Fruit fly (Drosophila melanogaster) whole organism, prepupa: ENCODE data around the gene CG13058.

Experiments used
- Blimp-1 ChIP-seq: fragments of 200-800 bp; sonication (Bioruptor generic); optimal IDR thresholded peaks from 3 replicates; lab custom pipeline; 2017; ENCODE audit warnings: missing biosample characterization, missing genetic modification characterization, mild to moderate bottlenecking, moderate library complexity, missing genetic modification reagents
- CG10631 ChIP-seq: fragments of 200-800 bp; sonication (Bioruptor generic); optimal IDR thresholded peaks from 2 replicates; lab custom pipeline; 2016; ENCODE audit warnings: missing biosample characterization, missing genetic modification characterization
- CG10669 ChIP-seq: fragments of 200-800 bp; sonication (Bioruptor generic); optimal IDR thresholded peaks from 3 replicates; lab custom pipeline; 2018; ENCODE audit warnings: missing biosample characterization, mild to moderate bottlenecking, missing genetic modification characterization, moderate library complexity
- CG11902 ChIP-seq: fragments of 200-800 bp; sonication (Bioruptor generic); optimal IDR thresholded peaks from 3 replicates; lab custom pipeline; 2016; ENCODE audit warnings: missing biosample characterization, missing genetic modification characterization
- CG15336 ChIP-seq: fragments of 200-800 bp; sonication (Bioruptor generic); IDR thresholded peaks from 2 replicates; pipeline ENCODE4 v1.3.6; 2022; ENCODE audit warnings: missing biosample characterization, missing genetic modification characterization
- CG1621 ChIP-seq: fragments of 200-800 bp; sonication (Bioruptor generic); optimal IDR thresholded peaks from 3 replicates; lab custom pipeline; 2018; ENCODE audit warnings: missing biosample characterization, mild to moderate bottlenecking, missing genetic modification characterization
- CG16779 ChIP-seq: fragments of 200-800 bp; sonication (Bioruptor generic); optimal IDR thresholded peaks from 3 replicates; lab custom pipeline; 2017; ENCODE audit warnings: missing biosample characterization, mild to moderate bottlenecking, missing genetic modification characterization
- CG3032 ChIP-seq: fragments of 200-800 bp; optimal IDR thresholded peaks from 2 replicates; lab custom pipeline; 2019; ENCODE audit warnings: missing biosample characterization, mild to moderate bottlenecking, missing genetic modification characterization, moderate library complexity
- CG31627 ChIP-seq: fragments of 200-800 bp; sonication (Bioruptor generic); optimal IDR thresholded peaks from 3 replicates; lab custom pipeline; 2016; ENCODE audit warnings: missing biosample characterization, missing genetic modification characterization
- CG32006 ChIP-seq: fragments of 200-800 bp; sonication (Bioruptor generic); optimal IDR thresholded peaks from 3 replicates; lab custom pipeline; 2017; ENCODE audit warnings: missing biosample characterization, mild to moderate bottlenecking, missing genetic modification characterization
- CG34406 ChIP-seq: fragments of 200-800 bp; sonication (Bioruptor generic); optimal IDR thresholded peaks from 3 replicates; lab custom pipeline; 2016; ENCODE audit warnings: missing biosample characterization, missing genetic modification characterization
- CG3919 ChIP-seq: fragments of 200-800 bp; sonication (Bioruptor generic); optimal IDR thresholded peaks from 3 replicates; lab custom pipeline; 2016; ENCODE audit warnings: missing biosample characterization, missing genetic modification characterization
- CG4318 ChIP-seq: fragments of 200-800 bp; sonication (Bioruptor generic); optimal IDR thresholded peaks from 3 replicates; lab custom pipeline; 2017; ENCODE audit warnings: missing biosample characterization, mild to moderate bottlenecking, missing genetic modification characterization
- CG6163 ChIP-seq: fragments of 200-800 bp; sonication (Bioruptor generic); IDR thresholded peaks from 3 replicates; pipeline ENCODE4 v1.3.6; 2022; ENCODE audit warnings: missing biosample characterization, missing genetic modification characterization
- CG6276 ChIP-seq: fragments of 200-800 bp; sonication (Bioruptor generic); optimal IDR thresholded peaks from 2 replicates; lab custom pipeline; 2017; ENCODE audit warnings: missing biosample characterization, mild to moderate bottlenecking, missing genetic modification characterization
- CG6792 ChIP-seq: fragments of 200-800 bp; sonication (Bioruptor generic); optimal IDR thresholded peaks from 3 replicates; lab custom pipeline; 2016; ENCODE audit warnings: missing biosample characterization, missing genetic modification characterization
- CG6808 ChIP-seq: fragments of 200-800 bp; sonication (Bioruptor generic); optimal IDR thresholded peaks from 3 replicates; lab custom pipeline; 2017; ENCODE audit warnings: missing biosample characterization, missing genetic modification characterization, mild to moderate bottlenecking, moderate library complexity, missing genetic modification reagents
- CG6854 ChIP-seq: fragments of 200-800 bp; sonication (Bioruptor generic); optimal IDR thresholded peaks from 2 replicates; lab custom pipeline; 2017; ENCODE audit warnings: missing biosample characterization, mild to moderate bottlenecking, missing genetic modification characterization
- CG8119 ChIP-seq: fragments of 200-800 bp; sonication (Bioruptor generic); IDR thresholded peaks from 3 replicates; pipeline ENCODE4 v1.3.6; 2022; ENCODE audit warnings: missing biosample characterization, missing genetic modification characterization
- CG8319 ChIP-seq: fragments of 200-800 bp; sonication (Bioruptor generic); optimal IDR thresholded peaks from 3 replicates; lab custom pipeline; 2016; ENCODE audit warnings: missing biosample characterization, missing genetic modification characterization
- CG8632 ChIP-seq: fragments of 200-800 bp; sonication (Bioruptor generic); optimal IDR thresholded peaks from 3 replicates; lab custom pipeline; 2016; ENCODE audit warnings: missing biosample characterization, missing genetic modification characterization
- CG9139 ChIP-seq: fragments of 200-800 bp; sonication (Bioruptor generic); optimal IDR thresholded peaks from 3 replicates; lab custom pipeline; 2017; ENCODE audit warnings: missing biosample characterization, mild to moderate bottlenecking, missing genetic modification characterization
- Eip75B ChIP-seq: fragments of 200-800 bp; sonication (Bioruptor generic); optimal IDR thresholded peaks from 3 replicates; lab custom pipeline; 2016; ENCODE audit warnings: missing biosample characterization, missing genetic modification characterization
- Eip78C ChIP-seq: fragments of 200-800 bp; sonication (Bioruptor generic); peaks from one replicate; lab custom pipeline; 2016; ENCODE audit warnings: missing biosample characterization, missing genetic modification characterization
- Eip93F ChIP-seq: fragments of 200-800 bp; sonication (Bioruptor generic); optimal IDR thresholded peaks from 2 replicates; lab custom pipeline; 2016; ENCODE audit warnings: missing biosample characterization, mild to moderate bottlenecking, missing genetic modification characterization
- Ets96B ChIP-seq: fragments of 200-800 bp; optimal IDR thresholded peaks from 2 replicates; lab custom pipeline; 2019; ENCODE audit warnings: missing biosample characterization, mild to moderate bottlenecking, missing genetic modification characterization, moderate library complexity
- Gug ChIP-seq: fragments of 200-800 bp; sonication (Bioruptor generic); IDR thresholded peaks from 2 replicates; pipeline ENCODE4 v1.3.6; 2022; ENCODE audit warnings: missing biosample characterization, missing genetic modification characterization
- Hr38 ChIP-seq: sonication (Bioruptor generic); optimal IDR thresholded peaks from 2 replicates; lab custom pipeline; 2016; ENCODE audit warnings: missing biosample characterization, missing genetic modification characterization
- Hr4 ChIP-seq: fragments of 200-800 bp; sonication (Bioruptor generic); optimal IDR thresholded peaks from 3 replicates; lab custom pipeline; 2016; ENCODE audit warnings: missing biosample characterization, missing genetic modification characterization
- Lpt ChIP-seq: fragments of 200-800 bp; sonication (Bioruptor generic); optimal IDR thresholded peaks from 3 replicates; lab custom pipeline; 2016; ENCODE audit warnings: missing biosample characterization, missing genetic modification characterization
- Met ChIP-seq: fragments of 200-800 bp; sonication (Bioruptor generic); optimal IDR thresholded peaks from 3 replicates; lab custom pipeline; 2016; ENCODE audit warnings: missing biosample characterization, missing genetic modification characterization
- OdsH ChIP-seq: fragments of 200-800 bp; sonication (Bioruptor generic); optimal IDR thresholded peaks from 3 replicates; lab custom pipeline; 2016; ENCODE audit warnings: missing biosample characterization, missing genetic modification characterization
- Smox ChIP-seq: fragments of 200-800 bp; sonication (Bioruptor generic); optimal IDR thresholded peaks from 3 replicates; lab custom pipeline; 2016; ENCODE audit warnings: missing biosample characterization, missing genetic modification characterization
- Sox102F ChIP-seq: fragments of 200-800 bp; sonication (Bioruptor generic); optimal IDR thresholded peaks from 2 replicates; lab custom pipeline; 2016; ENCODE audit warnings: missing biosample characterization, mild to moderate bottlenecking, missing genetic modification characterization
- Sox15 ChIP-seq: fragments of 200-800 bp; sonication (Bioruptor generic); optimal IDR thresholded peaks from 3 replicates; lab custom pipeline; 2016; ENCODE audit warnings: missing biosample characterization, missing genetic modification characterization
- acj6 ChIP-seq: fragments of 200-800 bp; sonication (Bioruptor generic); optimal IDR thresholded peaks from 3 replicates; lab custom pipeline; 2016; ENCODE audit warnings: missing biosample characterization, missing genetic modification characterization
- cyc ChIP-seq: fragments of 200-800 bp; sonication (Bioruptor generic); optimal IDR thresholded peaks from 3 replicates; lab custom pipeline; 2016; ENCODE audit warnings: missing biosample characterization, missing genetic modification characterization
- dac ChIP-seq: fragments of 200-800 bp; sonication (Bioruptor generic); optimal IDR thresholded peaks from 2 replicates; lab custom pipeline; 2017; ENCODE audit warnings: missing biosample characterization, mild to moderate bottlenecking, missing genetic modification characterization
- dsx ChIP-seq: fragments of 200-800 bp; optimal IDR thresholded peaks from 3 replicates; lab custom pipeline; 2019; ENCODE audit warnings: missing biosample characterization, mild to moderate bottlenecking, missing genetic modification characterization, moderate library complexity; ENCODE audit not compliant: poor library complexity, severe bottlenecking
- eg ChIP-seq: fragments of 200-800 bp; sonication (Bioruptor generic); IDR thresholded peaks from 3 replicates; pipeline ENCODE4 v1.3.6; 2022; ENCODE audit warnings: missing biosample characterization, missing genetic modification characterization
- esn ChIP-seq: fragments of 200-800 bp; sonication (Bioruptor generic); optimal IDR thresholded peaks from 2 replicates; lab custom pipeline; 2016; ENCODE audit warnings: missing biosample characterization, mild to moderate bottlenecking, missing genetic modification characterization, moderate library complexity
- fd59A ChIP-seq: fragments of 200-800 bp; sonication (Bioruptor generic); optimal IDR thresholded peaks from 2 replicates; lab custom pipeline; 2017; ENCODE audit warnings: missing biosample characterization, mild to moderate bottlenecking, missing genetic modification characterization, missing genetic modification reagents
- fkh ChIP-seq: fragments of 200-800 bp; sonication (Bioruptor generic); optimal IDR thresholded peaks from 3 replicates; lab custom pipeline; 2017; ENCODE audit warnings: missing biosample characterization, mild to moderate bottlenecking, missing genetic modification characterization, moderate library complexity
- lz ChIP-seq: fragments of 200-800 bp; sonication (Bioruptor generic); optimal IDR thresholded peaks from 3 replicates; lab custom pipeline; 2016; ENCODE audit warnings: missing biosample characterization, missing genetic modification characterization
- net ChIP-seq: fragments of 200-800 bp; sonication (Bioruptor generic); optimal IDR thresholded peaks from 3 replicates; lab custom pipeline; 2016; ENCODE audit warnings: missing biosample characterization, missing genetic modification characterization
- pdm3 ChIP-seq: fragments of 200-800 bp; sonication (Bioruptor generic); optimal IDR thresholded peaks from 3 replicates; lab custom pipeline; 2016; ENCODE audit warnings: missing biosample characterization, missing genetic modification characterization
- spab ChIP-seq: fragments of 200-800 bp; sonication (Bioruptor generic); optimal IDR thresholded peaks from 2 replicates; lab custom pipeline; 2017; ENCODE audit warnings: missing biosample characterization, mild to moderate bottlenecking, missing genetic modification characterization, missing genetic modification reagents
- ss ChIP-seq, 2 experiments: fragments of 200-800 bp; sonication (Bioruptor generic); optimal IDR thresholded peaks; 2 replicates in 1 of 2; 3 replicates in 1 of 2; lab custom pipeline; 2017 to 2018; ENCODE audit warnings: mild to moderate bottlenecking in 2 of 2, missing biosample characterization in 2 of 2, missing genetic modification characterization in 2 of 2, moderate library complexity in 1 of 2
- svp ChIP-seq: fragments of 200-800 bp; sonication (Bioruptor generic); peaks from one replicate; lab custom pipeline; 2016; ENCODE audit warnings: missing biosample characterization, missing genetic modification characterization

The CG13058 gene

DNA sequence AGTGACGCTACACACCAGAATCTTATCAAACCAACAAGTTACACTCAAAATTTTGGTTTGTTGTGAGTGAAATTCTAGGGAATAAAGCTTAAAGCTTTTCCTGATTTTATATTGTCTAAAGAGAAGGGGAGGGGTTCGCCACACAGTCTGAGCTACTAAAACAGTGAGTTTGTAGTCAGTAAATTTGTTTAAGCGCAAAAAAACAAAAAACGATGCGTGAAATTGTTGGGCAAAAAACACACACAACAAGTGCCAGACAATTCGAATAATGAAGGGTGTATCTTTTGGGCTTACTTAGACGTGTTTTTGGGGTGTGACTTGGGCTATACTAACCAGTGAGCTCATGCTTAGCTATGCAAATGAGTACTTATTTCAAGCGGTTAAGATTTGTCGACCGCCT, 31.2 kb downstream of the CG13058 start:
- peak; percentile 70 for TF ChIP-seq fkh (GFP tag; lab: Kevin White, UChicago)
- no peak for TF ChIP-seq CG10631
- TF ChIP-seq Blimp-1, result no peak

DNA sequence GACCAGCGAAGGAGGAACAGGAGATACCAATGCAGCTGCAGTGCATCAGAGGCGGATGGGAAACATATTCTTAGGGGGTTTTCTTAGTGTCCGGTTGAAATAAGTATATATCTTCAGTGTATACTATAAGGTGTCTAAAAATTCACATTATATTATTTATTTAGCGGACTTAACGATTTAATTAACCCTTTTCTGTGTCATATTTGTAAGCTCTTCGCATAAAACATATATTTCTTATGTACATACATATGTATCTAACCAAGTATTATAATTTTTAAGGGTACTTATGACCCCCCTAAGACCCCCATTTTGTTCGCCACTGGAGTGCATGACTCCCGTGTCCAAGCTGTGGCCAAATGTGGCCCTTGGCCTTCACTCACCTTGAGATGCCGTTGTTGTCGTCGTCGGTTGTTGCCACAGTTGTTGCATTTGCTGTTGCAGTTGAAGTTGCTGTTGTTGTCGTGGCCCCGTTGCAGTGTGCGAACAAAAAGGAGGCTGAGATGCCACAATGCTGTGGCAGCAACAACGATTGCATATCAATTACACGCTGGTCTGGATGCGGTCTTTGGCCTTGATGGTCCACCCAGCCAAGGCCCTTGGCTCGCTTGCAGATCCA, 32.7 kb downstream of the CG13058 start:
- TF ChIP-seq CG6276 (GFP tag; lab: Kevin White, UChicago) (no peak), CG6854 (GFP tag; lab: Kevin White, UChicago) (peak; percentile 68), OdsH (GFP tag; lab: Kevin White, UChicago) (peak; percentile 90), Eip75B (GFP tag; lab: Kevin White, UChicago) (peak; percentile 89), ss (GFP tag; optimal IDR thresholded peaks at IDR 0.05; lab: Kevin White, UChicago) (peak; percentile 95 to 97), CG3919 (GFP tag; lab: Kevin White, UChicago) (peak; percentile 58), eg (0 out of 3 replicates have a peak, but pooled peaks have one; percentile 25), dsx (peak; percentile 95), fkh (GFP tag; lab: Kevin White, UChicago) (no peak), CG15336 (GFP tag; lab: Robert Waterston, UW) (peak; percentile 47; the same call in 1 of the 2 replicates), dac (GFP tag; lab: Kevin White, UChicago) (no peak), CG34406 (peak; percentile 89), CG16779 (tag; lab: Kevin White, UChicago) (peak; percentile 83), Eip78C (GFP tag; lab: Kevin White, UChicago) (peak; percentile 96), acj6 (GFP tag; lab: Kevin White, UChicago) (peak; percentile 92), CG6808 (GFP tag; lab: Kevin White, UChicago) (peak; percentile 97), fd59A (GFP tag; lab: Kevin White, UChicago) (peak; percentile 96), CG11902 (GFP tag; lab: Kevin White, UChicago) (peak; percentile 70), Smox (GFP tag; lab: Kevin White, UChicago) (peak; percentile 75), CG31627 (GFP tag; lab: Kevin White, UChicago) (peak; percentile 58), CG1621 (tag; lab: Kevin White, UChicago) (peak; percentile 91), CG8119 (GFP tag; lab: Robert Waterston, UW) (peak; percentile 72; the same call in 2 of the 3 replicates), CG6163 (GFP tag; lab: Robert Waterston, UW) (peak; percentile 79), lz (GFP tag; lab: Kevin White, UChicago) (peak; percentile 71), CG8632 (GFP tag; lab: Kevin White, UChicago) (peak; percentile 86), pdm3 (GFP tag; lab: Kevin White, UChicago) (peak; percentile 84), CG4318 (GFP tag; lab: Kevin White, UChicago) (peak; percentile 18), Eip93F (GFP tag; lab: Kevin White, UChicago) (no peak), CG3032 (peak; percentile 97), Lpt (GFP tag; lab: Kevin White, UChicago) (peak; percentile 39), Sox15 (peak; percentile 75), CG8319 (GFP tag; lab: Kevin White, UChicago) (peak; percentile 79), CG32006 (GFP tag; lab: Kevin White, UChicago) (peak; percentile 71), Ets96B (peak; percentile 96), Hr38 (GFP tag; lab: Kevin White, UChicago) (no peak), CG6792 (GFP tag; lab: Kevin White, UChicago) (peak; percentile 84), CG10669 (GFP tag; lab: Kevin White, UChicago) (peak; percentile 89), svp (GFP tag; lab: Kevin White, UChicago) (peak; percentile 89), cyc (GFP tag; lab: Kevin White, UChicago) (peak; percentile 70), Sox102F (peak; percentile 66), spab (GFP tag; lab: Kevin White, UChicago) (peak; percentile 95), Blimp-1 (peak; percentile 27), Hr4 (GFP tag; lab: Kevin White, UChicago) (peak; percentile 48), Gug (GFP tag; lab: Robert Waterston, UW) (no peak), esn (peak; percentile 80), net (peak; percentile 69), Met (peak; percentile 74), CG9139 (GFP tag; lab: Kevin White, UChicago) (peak; percentile 93)
